Fruit fly (Drosophila melanogaster): Measurements from ENCODE around the gene CG2211.

The CG2211 gene

dm6 chr3L:1378862-1379543 is 43.8 kb upstream of the CG2211 start (continued):
- peak; percentile 18; the same call in 1 of the 2 replicates for TF ChIP-seq Gsc (GFP tag; IDR thresholded peaks at IDR 0.05)
- no peak for TF ChIP-seq disco-r (GFP tag; optimal IDR thresholded peaks at IDR 0.05)
- peak; percentile 77 for TF ChIP-seq CG8388 (GFP tag; optimal IDR thresholded peaks at IDR 0.05)
- TF ChIP-seq wek (GFP tag; optimal IDR thresholded peaks at IDR 0.05): no peak
- TF ChIP-seq CG7963 (GFP tag; IDR thresholded peaks at IDR 0.05; ENCODE audit: partially characterized antibody): no peak
- peak; percentile 3 for TF ChIP-seq Camta (GFP tag; optimal IDR thresholded peaks at IDR 0.05)
- TF ChIP-seq ara (GFP tag; IDR thresholded peaks at IDR 0.05): peak; percentile 87
- no peak for TF ChIP-seq hbn (GFP tag; IDR thresholded peaks at IDR 0.05; ENCODE audit: partially characterized antibody)
- TF ChIP-seq yki (optimal IDR thresholded peaks at IDR 0.05): no peak
- TF ChIP-seq CG13123 (GFP tag; optimal IDR thresholded peaks at IDR 0.05): no peak
- peak; percentile 46 for TF ChIP-seq CG4424 (GFP tag; optimal IDR thresholded peaks at IDR 0.05)
- TF ChIP-seq Atf3 (GFP tag; optimal IDR thresholded peaks at IDR 0.05): peak; percentile 18
- peak; percentile 56 for TF ChIP-seq CG12219 (GFP tag; optimal IDR thresholded peaks at IDR 0.05)
- no peak for TF ChIP-seq rib (GFP tag; IDR thresholded peaks at IDR 0.05)
- TF ChIP-seq CG10431 (GFP tag; optimal IDR thresholded peaks at IDR 0.05): no peak
- TF ChIP-seq Dll (GFP tag; IDR thresholded peaks at IDR 0.05; ENCODE audit: partially characterized antibody): no peak
- TF ChIP-seq Hr51 (GFP tag; optimal IDR thresholded peaks at IDR 0.05): peak in 1 of 2 experiments; percentile 56
- TF ChIP-seq jing (GFP tag; optimal IDR thresholded peaks at IDR 0.05): peak; percentile 54
- no peak for TF ChIP-seq MTF-1 (GFP tag; optimal IDR thresholded peaks at IDR 0.05; ENCODE audit: borderline replicate concordance)
- TF ChIP-seq HHEX (GFP tag; optimal IDR thresholded peaks at IDR 0.05): peak; percentile 7
- no peak for TF ChIP-seq pan (optimal IDR thresholded peaks at IDR 0.05)
- peak in 1 of 2 experiments; percentile 48 for TF ChIP-seq pan (GFP tag; optimal IDR thresholded peaks at IDR 0.05 in 1 of 2, IDR thresholded peaks at IDR 0.05 in 1 of 2)
- TF ChIP-seq gfzf (GFP tag; optimal IDR thresholded peaks at IDR 0.05): no peak
- TF ChIP-seq Hey (tag; optimal IDR thresholded peaks at IDR 0.05): no peak
- TF ChIP-seq Spps (tag; optimal IDR thresholded peaks at IDR 0.05): peak; percentile 60
- TF ChIP-seq gt (GFP tag; IDR thresholded peaks at IDR 0.05): peak; percentile 41
- peak; percentile 56; the same call in 1 of the 2 replicates for TF ChIP-seq Ada2b (GFP tag; IDR thresholded peaks at IDR 0.05)
- TF ChIP-seq Sry-δ (GFP tag; optimal IDR thresholded peaks at IDR 0.05): no peak
- TF ChIP-seq Fer3 (tag; optimal IDR thresholded peaks at IDR 0.05): peak; percentile 51
- no peak; the same call in 2 of the 3 replicates for TF ChIP-seq so (GFP tag; IDR thresholded peaks at IDR 0.05)
- peak; percentile 39; the same call in 1 of the 2 replicates for TF ChIP-seq CG6272 (GFP tag; IDR thresholded peaks at IDR 0.05)
- peak; percentile 49 for TF ChIP-seq CG14667 (GFP tag; IDR thresholded peaks at IDR 0.05)
- TF ChIP-seq dan (GFP tag; IDR thresholded peaks at IDR 0.05): no peak
- TF ChIP-seq CG12155 (GFP tag; optimal IDR thresholded peaks at IDR 0.05): no peak
- TF ChIP-seq CG32772 (GFP tag; IDR thresholded peaks at IDR 0.05): peak; percentile 61
- TF ChIP-seq Ssrp (tag; optimal IDR thresholded peaks at IDR 0.05): peak; percentile 67
- peak; percentile 32; the same call in 1 of the 2 replicates for TF ChIP-seq CG4730 (GFP tag; IDR thresholded peaks at IDR 0.05)
- TF ChIP-seq gsb (GFP tag; IDR thresholded peaks at IDR 0.05): no peak
- no peak for TF ChIP-seq sima (GFP tag; optimal IDR thresholded peaks at IDR 0.05)
- TF ChIP-seq Scr (GFP tag; IDR thresholded peaks at IDR 0.05; ENCODE audit: partially characterized antibody): no peak
- TF ChIP-seq pnt (GFP tag; optimal IDR thresholded peaks at IDR 0.05): peak; percentile 24
- TF ChIP-seq Usf (GFP tag; optimal IDR thresholded peaks at IDR 0.05): peak; percentile 12
- peak; percentile 78 for TF ChIP-seq CG18262 (tag; optimal IDR thresholded peaks at IDR 0.05)
- TF ChIP-seq sisA (GFP tag; IDR thresholded peaks at IDR 0.05): peak; percentile 72
- peak; percentile 70 for TF ChIP-seq CoRest (tag; optimal IDR thresholded peaks at IDR 0.05)
- no peak for TF ChIP-seq Poxn (GFP tag; IDR thresholded peaks at IDR 0.05)
- peak; percentile 38 for TF ChIP-seq zf30C (GFP tag; optimal IDR thresholded peaks at IDR 0.05)
- peak; percentile 48 for TF ChIP-seq NC2β (GFP tag; optimal IDR thresholded peaks at IDR 0.05)
- no peak for TF ChIP-seq Mad (GFP tag; optimal IDR thresholded peaks at IDR 0.05)
- no peak for TF ChIP-seq h (optimal IDR thresholded peaks at IDR 0.05)
- no peak for TF ChIP-seq CG10654 (GFP tag; optimal IDR thresholded peaks at IDR 0.05)

All from whole organism, embryonic.